Fruit fly (Drosophila melanogaster) ovary, adult (tissue): ENCODE measurements around the gene Mbs.

Experiments used
- CG17801 ChIP-seq: fragments of 200-800 bp; optimal IDR thresholded peaks from 2 replicates; lab custom pipeline; 2019; ENCODE audit warnings: missing biosample characterization, mild to moderate bottlenecking, missing genetic modification characterization, moderate library complexity; ENCODE audit not compliant: partially characterized antibody

Gene Mbs

DNA sequence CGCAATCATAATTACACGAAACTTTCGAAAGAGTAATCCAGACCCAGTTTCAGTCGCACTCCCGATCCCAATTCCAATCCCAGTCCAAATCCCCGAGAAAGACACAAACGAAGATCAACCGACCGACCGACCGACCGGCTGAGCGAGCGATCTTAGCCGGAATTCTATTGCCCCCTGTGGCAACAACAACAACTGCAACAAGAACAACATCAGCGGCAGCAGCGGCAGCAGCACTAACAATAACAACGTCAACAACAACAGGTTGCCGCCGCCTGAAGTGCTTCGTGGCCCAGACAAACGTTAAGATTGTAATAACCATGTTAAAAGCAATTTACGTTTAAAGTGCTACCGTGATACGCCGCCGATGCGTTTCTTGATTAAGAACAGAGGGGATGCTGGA is 33.0 kb upstream of the Mbs start:
- no peak for TF ChIP-seq CG17801 (GFP tag; lab: Kevin White, UChicago)

DNA sequence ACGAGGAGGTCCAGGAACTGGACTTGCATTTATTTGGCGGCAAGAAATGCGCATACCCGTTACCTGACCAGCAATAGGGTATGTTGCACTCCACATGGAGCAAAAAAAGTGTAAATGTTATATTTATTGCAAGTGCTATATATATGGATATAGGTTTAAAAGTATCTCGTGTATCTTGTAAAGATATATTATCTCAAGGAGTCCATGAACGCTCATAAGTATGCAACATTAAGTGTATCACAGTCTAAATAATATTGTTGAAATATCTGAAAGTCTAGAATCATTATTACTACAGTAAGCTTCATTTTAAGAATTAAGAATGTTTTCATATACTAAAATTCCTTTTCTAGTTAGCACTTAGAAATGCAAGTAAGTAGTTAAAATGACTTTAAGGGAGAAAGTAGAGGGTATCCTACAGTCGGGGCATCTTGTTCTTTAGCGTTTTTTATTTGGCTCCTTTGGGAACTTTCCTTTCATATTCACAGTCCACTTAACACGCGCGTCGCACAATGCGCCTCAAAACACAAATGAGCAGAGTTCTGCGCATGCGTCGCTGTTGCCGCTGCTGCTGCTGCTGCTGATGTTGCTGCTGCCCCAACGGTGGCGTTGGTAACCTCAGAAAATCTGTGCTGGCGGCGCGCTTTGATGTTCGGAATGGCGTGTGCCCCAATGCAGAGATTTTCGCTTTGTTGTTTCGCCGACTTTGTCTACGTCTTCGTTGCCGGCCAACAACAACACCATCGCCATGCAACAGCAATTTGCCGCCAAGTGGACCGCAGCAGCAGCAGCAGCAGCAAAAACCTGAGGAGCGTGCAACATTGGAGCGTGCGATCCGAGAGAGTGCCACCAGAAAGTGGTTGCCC is 32.4 kb upstream of the Mbs start:
- no peak for TF ChIP-seq CG17801 (GFP tag; lab: Kevin White, UChicago)

DNA sequence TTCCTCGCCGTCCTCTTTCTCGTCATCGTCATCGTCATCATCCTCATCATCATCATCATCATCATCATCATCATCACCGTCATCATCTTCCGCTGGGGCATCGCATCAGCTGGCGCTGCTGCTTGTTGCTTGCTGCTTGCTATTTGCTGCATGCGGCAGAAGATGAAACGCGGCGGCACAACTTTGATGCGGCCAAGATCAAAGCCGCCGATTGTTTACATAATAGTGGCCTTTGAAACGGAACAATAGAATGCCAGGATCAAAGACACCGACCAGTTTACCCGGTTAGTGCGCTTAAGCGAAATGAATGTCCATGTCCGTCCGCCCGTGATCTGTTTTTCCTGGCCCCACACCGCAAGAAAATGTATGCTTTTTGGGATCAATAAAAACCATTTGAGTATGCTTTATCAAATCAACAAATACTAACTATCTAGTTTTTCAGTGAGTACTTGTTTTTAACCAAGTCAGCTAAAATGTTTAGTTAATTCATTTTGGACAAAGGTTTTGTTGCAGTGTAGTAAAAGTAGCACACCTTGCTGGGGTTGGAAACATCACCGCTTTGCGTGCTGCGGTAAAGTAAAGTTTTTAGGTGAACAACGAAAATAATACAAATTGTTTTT is 30.6 kb upstream of the Mbs start:
- TF ChIP-seq CG17801 (GFP tag; lab: Kevin White, UChicago) = no peak

- no peak for TF ChIP-seq CG17801 (GFP tag; lab: Kevin White, UChicago)
Observed at dm6 chr3L:16023020-16023648, 28.6 kb upstream of the Mbs start, which contains the start of gene Notum. Gene Notum, plus strand, starts transcription at chr3L:16023480.

DNA sequence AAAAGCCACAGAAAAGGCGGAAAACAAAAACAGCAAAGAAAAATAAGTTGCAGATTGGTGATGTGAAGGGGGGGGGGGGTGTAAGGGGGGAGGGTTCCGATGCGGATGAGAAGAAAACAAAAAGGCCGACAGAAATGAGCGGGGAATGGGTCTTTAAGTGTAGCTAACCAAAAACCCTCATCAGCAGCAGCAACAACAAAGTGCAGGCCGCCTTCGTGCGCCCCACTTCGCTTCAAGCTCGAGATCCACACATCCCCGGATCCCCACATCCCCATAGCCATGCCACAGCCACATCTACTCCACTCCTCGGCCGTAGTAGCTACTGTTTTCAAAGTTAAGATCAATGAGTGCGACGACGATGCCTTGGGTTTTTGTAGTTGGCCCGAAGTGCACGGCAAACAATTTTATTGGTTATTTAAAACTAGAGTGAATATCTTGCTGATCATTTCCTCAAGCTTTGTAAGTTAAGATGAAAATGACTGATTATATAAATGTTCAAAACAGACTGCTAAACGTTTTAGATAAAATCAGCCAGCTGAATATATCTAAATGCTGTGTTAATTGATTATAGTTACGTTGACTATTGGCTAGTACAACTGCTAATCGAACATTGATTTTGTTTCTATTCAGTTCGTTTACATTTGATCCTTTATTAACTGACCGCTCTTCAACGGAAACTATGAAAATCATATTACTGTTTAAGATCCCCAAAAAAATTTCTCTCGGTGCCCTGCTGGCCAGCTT is 27.3 kb upstream of the Mbs start:
- TF ChIP-seq CG17801 (GFP tag; lab: Kevin White, UChicago) = no peak

DNA sequence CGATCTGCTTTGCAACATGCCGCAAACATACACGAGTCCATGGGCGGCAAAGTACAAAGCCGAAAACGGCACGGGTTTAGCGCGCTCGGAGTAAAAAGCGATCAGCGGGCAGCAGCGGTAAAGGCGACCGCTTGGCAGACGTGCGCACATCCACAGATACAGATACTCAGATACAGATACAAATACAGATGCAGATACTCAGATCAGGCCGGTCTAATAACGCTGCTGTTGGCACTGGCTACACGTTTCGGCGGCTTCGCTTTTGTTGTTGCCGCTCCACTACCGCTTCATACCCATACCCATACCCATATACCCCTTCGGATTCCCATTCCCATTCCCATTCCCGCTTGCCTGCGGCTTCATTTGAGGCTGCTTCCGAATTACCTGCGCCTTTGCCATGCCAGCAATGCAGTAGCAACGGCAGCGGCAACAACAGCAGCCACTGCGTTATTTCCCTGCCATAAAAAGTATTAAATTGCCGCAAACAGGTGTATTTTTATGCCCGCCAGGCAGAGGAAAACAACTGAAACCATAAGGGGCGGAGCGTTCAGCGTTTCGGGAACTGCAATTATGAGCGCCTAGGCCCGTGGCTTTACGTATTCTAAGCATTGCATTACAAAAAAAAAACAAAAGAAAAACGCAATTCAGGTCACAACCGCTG is 26.6 kb upstream of the Mbs start:
- no peak for TF ChIP-seq CG17801 (GFP tag; lab: Kevin White, UChicago)

dm6 chr3L:16026065-16026789 is 25.5 kb upstream of the Mbs start:
- TF ChIP-seq CG17801 (GFP tag; lab: Kevin White, UChicago) = no peak

DNA sequence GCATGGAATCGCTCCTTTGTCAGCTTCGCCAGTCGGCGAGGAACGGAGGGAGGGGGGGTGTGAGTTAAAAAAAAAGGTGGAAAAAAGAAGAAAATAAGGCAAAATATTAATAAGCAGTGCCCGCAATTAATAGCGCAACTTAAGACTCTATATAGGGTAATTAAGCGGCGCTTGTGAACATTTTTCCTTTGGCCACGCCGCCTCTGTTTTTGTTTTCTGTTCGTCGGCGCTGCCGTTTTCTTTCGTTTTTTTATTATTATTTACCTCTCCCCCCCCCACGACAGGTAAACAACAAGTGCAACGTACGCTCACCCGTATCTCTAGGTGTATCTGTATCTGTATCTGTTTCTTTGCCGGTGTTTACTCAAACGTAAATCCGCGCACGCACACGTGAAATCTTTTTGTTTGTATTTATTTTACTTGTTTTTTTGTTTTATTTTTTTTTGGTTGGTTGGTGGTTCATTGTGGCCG is 24.6 kb upstream of the Mbs start:
- no peak for TF ChIP-seq CG17801 (GFP tag; lab: Kevin White, UChicago)

DNA sequence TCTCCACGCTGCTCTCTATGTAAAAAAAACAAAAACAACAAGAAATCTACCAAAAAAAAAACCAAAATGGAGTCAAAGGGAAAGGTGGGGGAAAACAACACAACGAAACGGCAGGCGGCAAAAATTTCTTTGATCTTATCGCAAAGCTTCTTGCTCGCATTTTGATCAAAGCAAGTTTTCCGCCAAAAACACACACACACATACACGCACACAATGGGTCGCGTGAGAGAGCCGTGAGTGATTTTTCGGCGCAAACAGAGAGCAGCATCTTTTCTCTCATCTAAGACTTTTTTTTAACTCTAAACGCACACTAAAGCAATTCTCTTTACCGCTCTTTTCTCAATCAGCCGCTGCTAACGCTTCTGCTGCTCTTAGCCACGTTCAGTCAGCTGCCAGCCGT is 22.8 kb upstream of the Mbs start:
- no peak for TF ChIP-seq CG17801 (GFP tag; lab: Kevin White, UChicago)

DNA sequence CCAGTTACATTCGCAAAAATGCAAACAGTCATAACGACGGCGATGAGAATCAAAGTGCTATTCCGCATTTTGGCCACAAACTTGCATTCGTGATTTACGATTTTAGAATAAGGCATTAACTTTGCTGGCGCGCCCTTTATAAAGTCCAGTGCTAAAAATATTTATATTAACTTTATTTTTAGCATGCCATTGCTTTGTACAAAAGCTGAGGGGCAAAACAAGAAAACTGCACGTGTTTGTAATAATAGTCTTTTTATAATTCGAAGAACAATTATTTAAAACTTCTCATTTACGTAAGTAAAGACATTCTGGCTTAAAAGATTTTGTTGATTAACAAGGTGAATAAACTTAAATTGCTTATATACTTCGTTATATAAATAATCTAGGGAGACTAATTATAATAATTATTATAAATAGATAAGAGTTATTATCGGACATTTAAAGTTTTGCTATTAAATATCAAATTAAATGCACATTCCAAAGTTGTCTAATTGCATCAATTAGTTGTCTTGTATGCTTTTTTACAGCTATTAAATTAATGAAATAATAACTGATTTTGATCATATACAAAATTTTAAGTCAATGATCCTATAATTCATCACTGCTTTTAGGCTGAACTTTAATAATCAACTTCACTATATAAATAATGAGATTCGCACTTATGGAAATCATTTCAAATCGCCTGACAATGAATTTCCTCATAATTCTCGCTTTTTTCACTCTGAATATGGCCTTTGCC is 18.5 kb upstream of the Mbs start, which contains the start of the genes CG42717 and CG42716:
TSS of gene CG42717 (minus strand) at position 101 of the 739 bp plus-strand sequence.
TSS of gene CG42716 (plus strand) at position 689 of the 739 bp plus-strand sequence.
- no peak for TF ChIP-seq CG17801 (GFP tag; lab: Kevin White, UChicago)

DNA sequence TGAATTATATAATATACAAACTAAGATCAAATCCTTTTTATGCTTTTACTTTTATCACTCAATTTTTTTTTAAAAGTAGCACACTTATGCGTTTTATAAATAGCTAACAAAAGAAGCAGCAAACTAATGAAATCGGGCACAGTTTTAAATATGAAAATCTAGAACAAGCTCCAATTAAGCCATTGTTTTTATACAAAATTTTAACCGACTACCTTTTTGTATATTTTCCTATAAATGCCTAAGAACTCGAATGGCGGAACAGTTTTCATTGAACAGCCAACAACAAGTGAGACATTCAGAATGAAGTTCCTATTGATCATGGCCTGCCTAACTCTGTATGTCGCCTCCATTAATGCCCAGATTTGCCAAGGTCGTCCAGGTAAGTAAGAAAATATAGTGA is 17.5 kb upstream of the Mbs start, which contains the start of gene CG42538:
TSS of gene CG42538 (plus strand) at position 301 of the 400 bp plus-strand sequence.
- TF ChIP-seq CG17801 (GFP tag; lab: Kevin White, UChicago) = no peak

- no peak for TF ChIP-seq CG17801 (GFP tag; lab: Kevin White, UChicago)
Observed at dm6 chr3L:16035185-16035584, 16.6 kb upstream of the Mbs start, which contains the start of gene CG5895. Gene CG5895, plus strand, starts transcription at chr3L:16035485.
